Fruit fly (Drosophila melanogaster): ENCODE measurements around the gene Prp4k.

Gene Prp4k

dm6 chr3L:160446-161094, 50.7 kb downstream of the Prp4k start (continued):
- TF ChIP-seq CG1233 (GFP tag; optimal IDR thresholded peaks at IDR 0.05) (no peak), CG8944 (GFP tag; optimal IDR thresholded peaks at IDR 0.05) (no peak), z (GFP tag; IDR thresholded peaks at IDR 0.05) (no peak), grau (tag; optimal IDR thresholded peaks at IDR 0.05) (peak; percentile 18), pfk (GFP tag; optimal IDR thresholded peaks at IDR 0.05) (peak; percentile 17), luna (GFP tag; optimal IDR thresholded peaks at IDR 0.05) (no peak), so (GFP tag; IDR thresholded peaks at IDR 0.05) (peak; percentile 54; the same call in 2 of the 3 replicates), CG32767 (GFP tag; IDR thresholded peaks at IDR 0.05) (no peak), CG18011 (GFP tag; optimal IDR thresholded peaks at IDR 0.05) (no peak), psq (GFP tag; optimal IDR thresholded peaks at IDR 0.05) (no peak), Jarid2 (GFP tag; optimal IDR thresholded peaks at IDR 0.05) (peak; percentile 95), Eip74EF (GFP tag; optimal IDR thresholded peaks at IDR 0.05) (peak in 1 of 2 experiments; percentile 41), dimm (GFP tag; IDR thresholded peaks at IDR 0.05) (no peak), CG2712 (tag; optimal IDR thresholded peaks at IDR 0.05) (peak; percentile 2), Oaz (GFP tag; IDR thresholded peaks at IDR 0.05) (no peak), CG8290 (GFP tag; optimal IDR thresholded peaks at IDR 0.05) (no peak), CG8290 (tag; optimal IDR thresholded peaks at IDR 0.05) (peak in 1 of 2 experiments; percentile 73), Blimp-1 (GFP tag; optimal IDR thresholded peaks at IDR 0.05) (no peak), CG12659 (GFP tag; optimal IDR thresholded peaks at IDR 0.05) (peak; percentile 23), cato (GFP tag; optimal IDR thresholded peaks at IDR 0.05; ENCODE audit: borderline replicate concordance) (no peak), Hand (GFP tag; optimal IDR thresholded peaks at IDR 0.05) (peak; percentile 23), Med (GFP tag) (peak; percentile 91), trh (GFP tag; optimal IDR thresholded peaks at IDR 0.05) (no peak), gcm (GFP tag; optimal IDR thresholded peaks at IDR 0.05) (peak; percentile 37), az2 (GFP tag; optimal IDR thresholded peaks at IDR 0.05) (no peak), Opbp (GFP tag; IDR thresholded peaks at IDR 0.05; ENCODE audit: partially characterized antibody) (0 out of 3 replicates have a peak, but pooled peaks have one; percentile 37), Hr78 (GFP tag; optimal IDR thresholded peaks at IDR 0.05) (peak in 1 of 2 experiments; percentile 16), CG42726 (GFP tag; IDR thresholded peaks at IDR 0.05; ENCODE audit: partially characterized antibody) (0 out of 2 replicates have a peak, but pooled peaks have one; percentile 3), CG3281 (GFP tag; optimal IDR thresholded peaks at IDR 0.05) (peak; percentile 46), corto (GFP tag; optimal IDR thresholded peaks at IDR 0.05) (no peak), CG13894 (tag; optimal IDR thresholded peaks at IDR 0.05) (peak; percentile 79), aop (GFP tag; IDR thresholded peaks at IDR 0.05) (no peak), otp (GFP tag; IDR thresholded peaks at IDR 0.05) (no peak), lab (GFP tag; optimal IDR thresholded peaks at IDR 0.05) (peak; percentile 61), sens (GFP tag) (peak; percentile 22), exex (tag; optimal IDR thresholded peaks at IDR 0.05) (peak; percentile 27), CG3838 (GFP tag; optimal IDR thresholded peaks at IDR 0.05) (no peak), Spps (tag; optimal IDR thresholded peaks at IDR 0.05) (no peak), CG10543 (GFP tag; optimal IDR thresholded peaks at IDR 0.05) (peak; percentile 50), CG13123 (GFP tag; optimal IDR thresholded peaks at IDR 0.05) (no peak), ssp (GFP tag; IDR thresholded peaks at IDR 0.05) (no peak), CG12769 (tag; optimal IDR thresholded peaks at IDR 0.05) (peak; percentile 79), CG14667 (GFP tag; IDR thresholded peaks at IDR 0.05) (no peak), bbx (GFP tag; IDR thresholded peaks at IDR 0.05; ENCODE audit: partially characterized antibody) (peak; percentile 59; the same call in 1 of the 2 replicates), CG11696 (GFP tag; IDR thresholded peaks at IDR 0.05) (no peak), oc (tag; optimal IDR thresholded peaks at IDR 0.05) (peak; percentile 65), inv (GFP tag; IDR thresholded peaks at IDR 0.05; ENCODE audit: partially characterized antibody) (no peak), CG33557 (GFP tag; optimal IDR thresholded peaks at IDR 0.05) (peak; percentile 19)

Measured in whole organism, embryonic.